Worm (Caenorhabditis elegans) whole organism, young adult: ENCODE results near the gene flh-3.

ENCODE experiments used
- B0336.3 ChIP-seq: fragments of 200-800 bp; sonication (Bioruptor generic); IDR thresholded peaks from 2 replicates; pipeline ENCODE4 v1.3.6; 2022; ENCODE audit warnings: missing genetic modification characterization, missing compliant biosample characterization
- C06A6.2 ChIP-seq: fragments of 200-800 bp; sonication (Bioruptor generic); conservative IDR thresholded peaks from 2 replicates; pipeline ENCODE4 v1.3.6; 2022; ENCODE audit warnings: missing genetic modification characterization, missing compliant biosample characterization
- C17E4.6 ChIP-seq: fragments of 200-800 bp; sonication (Bioruptor generic); IDR thresholded peaks from 2 replicates; pipeline ENCODE4 v1.3.6; 2022; ENCODE audit warnings: missing genetic modification reagents, missing genetic modification characterization, missing compliant biosample characterization
- F33H1.4 ChIP-seq: fragments of 200-800 bp; sonication (Bioruptor generic); IDR thresholded peaks from 2 replicates; pipeline ENCODE4 v1.3.6; 2022; ENCODE audit warnings: missing genetic modification reagents, missing genetic modification characterization, missing compliant biosample characterization
- F37B4.10 ChIP-seq: fragments of 200-800 bp; sonication (Bioruptor generic); IDR thresholded peaks from 2 replicates; pipeline ENCODE4 v1.3.6; 2022; ENCODE audit warnings: missing genetic modification characterization, missing compliant biosample characterization
- F52B5.7 ChIP-seq: sonication (generic microtip); optimal IDR thresholded peaks from 2 replicates; lab custom pipeline; 2016; ENCODE audit warnings: mild to moderate bottlenecking, missing genetic modification characterization, missing compliant biosample characterization
- K11D2.4 ChIP-seq: fragments of 200-800 bp; sonication (Bioruptor generic); IDR thresholded peaks from 2 replicates; pipeline ENCODE4 v1.3.6; 2022; ENCODE audit warnings: missing genetic modification reagents, missing genetic modification characterization, missing compliant biosample characterization
- T07F8.4 ChIP-seq: sonication (generic microtip); optimal IDR thresholded peaks from 2 replicates; lab custom pipeline; 2016; ENCODE audit warnings: mild to moderate bottlenecking, missing genetic modification characterization, moderate library complexity, missing compliant biosample characterization
- Y53F4B.3 ChIP-seq: fragments of 200-800 bp; sonication (Bioruptor generic); IDR thresholded peaks from 2 replicates; pipeline ENCODE4 v1.3.6; 2022; ENCODE audit warnings: missing genetic modification reagents, missing genetic modification characterization, missing compliant biosample characterization
- Y53G8AR.9 ChIP-seq: fragments of 200-800 bp; sonication (Bioruptor generic); conservative IDR thresholded peaks from 2 replicates; pipeline ENCODE4 v1.3.6; 2022; ENCODE audit warnings: missing genetic modification reagents, missing genetic modification characterization, missing compliant biosample characterization
- Y95B8A.8 ChIP-seq: fragments of 200-800 bp; sonication (Bioruptor generic); IDR thresholded peaks from 2 replicates; pipeline ENCODE4 v1.3.6; 2022; ENCODE audit warnings: missing genetic modification reagents, missing genetic modification characterization, missing compliant biosample characterization
- akir-1 ChIP-seq: fragments of 200-800 bp; sonication (Bioruptor generic); optimal IDR thresholded peaks from 2 replicates; lab custom pipeline; 2018; ENCODE audit warnings: mild to moderate bottlenecking, missing genetic modification characterization, moderate library complexity, missing compliant biosample characterization
- ama-1 ChIP-seq, 3 experiments: fragments of 150-350 bp in 1 of 3; sonication (generic microtip) in 2 of 3; optimal IDR thresholded peaks; 2 replicates each; lab custom pipeline; 2014 to 2018; ENCODE audit warnings: missing biosample characterization in 2 of 3, missing genetic modification characterization in 2 of 3, missing genetic modification reagents in 2 of 3
- aptf-2 ChIP-seq: fragments of 200-800 bp; sonication (Bioruptor generic); conservative IDR thresholded peaks from 2 replicates; pipeline ENCODE4 v1.3.6; 2022; ENCODE audit warnings: missing genetic modification reagents, missing genetic modification characterization, missing compliant biosample characterization
- athp-1 ChIP-seq: sonication (generic microtip); optimal IDR thresholded peaks from 2 replicates; lab custom pipeline; 2017; ENCODE audit warnings: mild to moderate bottlenecking, missing genetic modification characterization, missing compliant biosample characterization
- bed-1 ChIP-seq: fragments of 200-800 bp; sonication (Bioruptor generic); IDR thresholded peaks from 2 replicates; pipeline ENCODE4 v1.3.6; 2022; ENCODE audit warnings: missing genetic modification reagents, missing genetic modification characterization, missing compliant biosample characterization
- cebp-1 ChIP-seq, 2 experiments: fragments of 200-800 bp in 1 of 2; sonication (Bioruptor generic) in 1 of 2; sonication (generic microtip) in 1 of 2; IDR thresholded peaks in 1 of 2; optimal IDR thresholded peaks in 1 of 2; 2 replicates each; pipeline versions ENCODE4 v1.3.6 to Lab custom; 2017 to 2022; ENCODE audit warnings: missing compliant biosample characterization in 2 of 2, missing genetic modification characterization in 2 of 2, mild to moderate bottlenecking in 1 of 2, missing genetic modification reagents in 1 of 2, moderate library complexity in 1 of 2
- dpl-1 ChIP-seq: fragments of 150-350 bp; optimal IDR thresholded peaks from 2 replicates; lab custom pipeline; 2014; ENCODE audit warnings: missing biosample characterization, missing genetic modification reagents, missing genetic modification characterization
- efl-1 ChIP-seq: fragments of 150-350 bp; optimal IDR thresholded peaks from 2 replicates; lab custom pipeline; 2014; ENCODE audit warnings: missing biosample characterization, missing genetic modification reagents, missing genetic modification characterization
- ekl-4 ChIP-seq: fragments of 200-800 bp; sonication (Bioruptor generic); IDR thresholded peaks from 2 replicates; pipeline ENCODE4 v1.3.6; 2022; ENCODE audit warnings: missing genetic modification reagents, missing genetic modification characterization, missing compliant biosample characterization
- ets-4 ChIP-seq: fragments of 200-800 bp; sonication (Bioruptor generic); optimal IDR thresholded peaks from 2 replicates; lab custom pipeline; 2018; ENCODE audit warnings: mild to moderate bottlenecking, missing genetic modification characterization, missing compliant biosample characterization
- him-1 ChIP-seq: sonication (generic microtip); optimal IDR thresholded peaks from 2 replicates; lab custom pipeline; 2016; ENCODE audit warnings: missing genotype, missing genetic modification reagents, missing genetic modification characterization, missing compliant biosample characterization
- hmg-20 ChIP-seq: fragments of 200-800 bp; sonication (Bioruptor generic); IDR thresholded peaks from 2 replicates; pipeline ENCODE4 v1.3.6; 2022; ENCODE audit warnings: missing genetic modification reagents, missing genetic modification characterization, missing compliant biosample characterization
- hsf-1 ChIP-seq: fragments of 200-800 bp; sonication (Bioruptor generic); IDR thresholded peaks from 2 replicates; pipeline ENCODE4 v1.3.6; 2022; ENCODE audit warnings: missing genetic modification reagents, missing genetic modification characterization, missing compliant biosample characterization
- let-526 ChIP-seq: fragments of 200-800 bp; sonication (Bioruptor generic); IDR thresholded peaks from 2 replicates; pipeline ENCODE4 v1.3.6; 2022; ENCODE audit warnings: missing genetic modification reagents, missing genetic modification characterization, missing compliant biosample characterization
- let-607 ChIP-seq, 2 experiments: fragments of 200-800 bp in 1 of 2; sonication (Bioruptor generic) in 1 of 2; sonication (generic microtip) in 1 of 2; optimal IDR thresholded peaks; 2 replicates each; lab custom pipeline; 2016 to 2018; ENCODE audit warnings: mild to moderate bottlenecking in 2 of 2, missing compliant biosample characterization in 2 of 2, missing genetic modification characterization in 2 of 2, moderate library complexity in 2 of 2, missing genotype in 1 of 2
- lin-26 ChIP-seq: fragments of 200-800 bp; sonication (Bioruptor generic); IDR thresholded peaks from 2 replicates; pipeline ENCODE4 v1.3.6; 2022; ENCODE audit warnings: missing genetic modification reagents, missing genetic modification characterization, missing compliant biosample characterization
- lin-35 ChIP-seq, 3 experiments: fragments of 150-350 bp in 2 of 3; sonication (generic microtip) in 1 of 3; optimal IDR thresholded peaks; 2 replicates each; lab custom pipeline; 2014 to 2018; ENCODE audit warnings: missing biosample characterization in 3 of 3, missing genetic modification characterization in 3 of 3, missing genetic modification reagents in 3 of 3
- madf-10 ChIP-seq: sonication (generic microtip); optimal IDR thresholded peaks from 2 replicates; lab custom pipeline; 2016; ENCODE audit warnings: mild to moderate bottlenecking, missing genetic modification characterization, missing compliant biosample characterization
- madf-3 ChIP-seq: fragments of 200-800 bp; sonication (Bioruptor generic); IDR thresholded peaks from 2 replicates; pipeline ENCODE4 v1.3.6; 2022; ENCODE audit warnings: missing genetic modification reagents, missing genetic modification characterization, missing compliant biosample characterization
- madf-6 ChIP-seq: fragments of 200-800 bp; sonication (Bioruptor generic); IDR thresholded peaks from 2 replicates; pipeline ENCODE4 v1.3.6; 2022; ENCODE audit warnings: missing genetic modification reagents, missing genetic modification characterization, missing compliant biosample characterization
- madf-8 ChIP-seq: fragments of 200-800 bp; sonication (Bioruptor generic); conservative IDR thresholded peaks from 2 replicates; pipeline ENCODE4 v1.3.6; 2022; ENCODE audit warnings: missing genetic modification reagents, missing genetic modification characterization, missing compliant biosample characterization
- nfyb-1 ChIP-seq: fragments of 200-800 bp; sonication (Bioruptor generic); IDR thresholded peaks from 2 replicates; pipeline ENCODE4 v1.3.6; 2022; ENCODE audit warnings: missing genetic modification reagents, missing genetic modification characterization, missing compliant biosample characterization
- nhr-90 ChIP-seq: sonication (generic microtip); optimal IDR thresholded peaks from 2 replicates; lab custom pipeline; 2016; ENCODE audit warnings: missing genotype, mild to moderate bottlenecking, missing genetic modification characterization, missing compliant biosample characterization
- rec-8 ChIP-seq, 2 experiments: sonication (generic microtip); optimal IDR thresholded peaks; 2 replicates each; lab custom pipeline; 2016; ENCODE audit warnings: mild to moderate bottlenecking in 2 of 2, missing genetic modification characterization in 2 of 2, missing genetic modification reagents in 2 of 2, missing genotype in 2 of 2, missing biosample characterization in 1 of 2, missing compliant biosample characterization in 1 of 2, moderate library complexity in 1 of 2
- sea-2 ChIP-seq: fragments of 200-800 bp; sonication (Bioruptor generic); IDR thresholded peaks from 2 replicates; pipeline ENCODE4 v1.3.6; 2022; ENCODE audit warnings: missing genetic modification characterization, missing compliant biosample characterization
- snpc-1.1 ChIP-seq: sonication (generic microtip); optimal IDR thresholded peaks from 2 replicates; lab custom pipeline; 2017; ENCODE audit warnings: missing genetic modification characterization, mild to moderate bottlenecking, missing compliant biosample characterization, antibody characterized with exemption, moderate library complexity, missing genotype, missing genetic modification reagents; ENCODE audit not compliant: insufficient read depth
- snpc-3.4 ChIP-seq: sonication (generic microtip); optimal IDR thresholded peaks from 2 replicates; lab custom pipeline; 2017; ENCODE audit warnings: missing genetic modification characterization, mild to moderate bottlenecking, missing compliant biosample characterization, antibody characterized with exemption, moderate library complexity, missing genotype, missing genetic modification reagents
- snpc-4 ChIP-seq, 5 experiments: fragments of 150-350 bp in 1 of 5; sonication (generic microtip) in 4 of 5; optimal IDR thresholded peaks; 2 replicates each; lab custom pipeline; 2014 to 2018; ENCODE audit warnings: missing genetic modification characterization in 5 of 5, missing biosample characterization in 3 of 5, antibody characterized with exemption in 2 of 5, mild to moderate bottlenecking in 2 of 5, missing compliant biosample characterization in 2 of 5, missing genotype in 2 of 5, moderate library complexity in 2 of 5, missing genetic modification reagents in 1 of 5
- sptf-2 ChIP-seq: fragments of 200-800 bp; sonication (Bioruptor generic); optimal IDR thresholded peaks from 2 replicates; lab custom pipeline; 2018; ENCODE audit warnings: mild to moderate bottlenecking, missing genetic modification characterization, missing compliant biosample characterization
- xnd-1 ChIP-seq: sonication (generic microtip); optimal IDR thresholded peaks from 2 replicates; lab custom pipeline; 2016; ENCODE audit warnings: missing genotype, missing genetic modification reagents, missing genetic modification characterization, missing compliant biosample characterization
- ztf-18 ChIP-seq: sonication (generic microtip); optimal IDR thresholded peaks from 2 replicates; lab custom pipeline; 2016; ENCODE audit warnings: missing genotype, mild to moderate bottlenecking, missing genetic modification characterization, missing compliant biosample characterization

The flh-3 gene

DNA sequence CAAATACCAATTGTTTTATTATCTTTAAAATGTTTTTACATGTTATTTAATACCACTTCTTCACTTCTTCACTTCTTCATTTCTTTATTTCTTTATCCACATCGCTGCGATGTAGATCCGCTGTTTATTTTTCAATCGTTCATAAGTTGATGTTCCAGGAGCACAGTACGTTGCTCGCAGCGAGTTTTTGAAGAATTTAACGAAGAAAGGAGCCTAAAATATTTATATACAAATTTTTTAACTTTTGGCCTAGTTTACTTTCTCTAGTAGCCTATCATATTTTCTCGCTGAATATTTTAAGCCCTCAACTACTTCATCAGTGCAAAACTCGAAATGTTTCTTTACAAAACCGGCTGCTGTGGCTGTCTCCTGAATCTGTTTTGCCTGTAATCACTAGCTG is 48.3 kb downstream of the flh-3 start (continued):
- TF ChIP-seq sea-2 (GFP tag; lab: Robert Waterston, UW), result no peak
- TF ChIP-seq snpc-4 (GFP tag; optimal IDR thresholded peaks at IDR 0.05; lab: Kevin White, UChicago), result no peak
- peak in 1 of 4 experiments; percentile 10 for TF ChIP-seq snpc-4 (tag; optimal IDR thresholded peaks at IDR 0.05; lab: Kevin White, UChicago)
- TF ChIP-seq madf-8, result no peak
- TF ChIP-seq K11D2.4 (GFP tag; lab: Robert Waterston, UW), result no peak
- no peak for TF ChIP-seq dpl-1 (GFP tag; lab: Kevin White, UChicago)
- TF ChIP-seq xnd-1 (tag; lab: Kevin White, UChicago), result no peak
- TF ChIP-seq F52B5.7 (tag; lab: Kevin White, UChicago), result no peak
- peak; percentile 25 for TF ChIP-seq athp-1
- no peak; the same call in 1 of the 2 replicates for TF ChIP-seq hsf-1 (GFP tag; lab: Robert Waterston, UW)
- TF ChIP-seq Y53F4B.3 (GFP tag; lab: Robert Waterston, UW), result no peak
- no peak for TF ChIP-seq Y95B8A.8
- no peak for TF ChIP-seq efl-1 (GFP tag; lab: Kevin White, UChicago)
- no peak for TF ChIP-seq cebp-1 (GFP tag; IDR thresholded peaks at IDR 0.05; lab: Robert Waterston, UW)
- no peak for TF ChIP-seq cebp-1 (tag; optimal IDR thresholded peaks at IDR 0.05; lab: Kevin White, UChicago)
- no peak for TF ChIP-seq F33H1.4 (GFP tag; lab: Robert Waterston, UW)
- no peak for TF ChIP-seq F37B4.10
- no peak for TF ChIP-seq C17E4.6 (GFP tag; lab: Robert Waterston, UW)
- no peak for TF ChIP-seq ets-4 (GFP tag; lab: Kevin White, UChicago)
- peak; percentile 3 for TF ChIP-seq snpc-3.4 (tag; lab: Kevin White, UChicago)
- TF ChIP-seq, all 124 proteins: peak for 7

ce11 chrIV:9319080-9319479 is 49.2 kb downstream of the flh-3 start, which contains the start of the genes F49C12.11 and nemt-1:
Gene F49C12.11, plus strand, starts transcription at chrIV:9319380.
Gene nemt-1, minus strand, starts transcription at chrIV:9319439.
- TF ChIP-seq nhr-90 (tag; lab: Kevin White, UChicago) (no peak), lin-35 (GFP tag; optimal IDR thresholded peaks at IDR 0.05; lab: Kevin White, UChicago) (peak in 1 of 3 experiments; percentile 22)

ce11 chrIV:9320023-9320422 is 50.1 kb downstream of the flh-3 start:
- TF ChIP-seq ztf-18 (tag; lab: Kevin White, UChicago) (no peak), him-1 (tag; lab: Kevin White, UChicago) (peak; percentile 48), hmg-20 (no peak), ama-1 (optimal IDR thresholded peaks at IDR 0.05; lab: Kevin White, UChicago) (no peak), ama-1 (GFP tag; optimal IDR thresholded peaks at IDR 0.05; lab: Kevin White, UChicago) (peak in 1 of 2 experiments; percentile 42), snpc-1.1 (peak; percentile 64), let-526 (GFP tag; lab: Robert Waterston, UW) (peak; percentile 57; the same call in 1 of the 2 replicates), akir-1 (GFP tag; lab: Kevin White, UChicago) (no peak), rec-8 (tag; optimal IDR thresholded peaks at IDR 0.05; lab: Kevin White, UChicago) (no peak), sptf-2 (GFP tag; lab: Kevin White, UChicago) (no peak), Y53G8AR.9 (GFP tag; lab: Robert Waterston, UW) (0 out of 2 replicates have a peak, but pooled peaks have one; percentile 45), bed-1 (GFP tag; lab: Robert Waterston, UW) (0 out of 2 replicates have a peak, but pooled peaks have one; percentile 37), nhr-90 (tag; lab: Kevin White, UChicago) (no peak), lin-26 (peak; percentile 58; the same call in 1 of the 2 replicates), B0336.3 (GFP tag; lab: Robert Waterston, UW) (peak; percentile 36; the same call in 1 of the 2 replicates), madf-6 (GFP tag; lab: Robert Waterston, UW) (no peak), T07F8.4 (no peak), nfyb-1 (GFP tag; lab: Robert Waterston, UW) (no peak), madf-3 (GFP tag; lab: Robert Waterston, UW) (no peak), C06A6.2 (GFP tag; lab: Robert Waterston, UW) (no peak), cebp-1 (GFP tag; IDR thresholded peaks at IDR 0.05; lab: Robert Waterston, UW) (no peak), cebp-1 (tag; optimal IDR thresholded peaks at IDR 0.05; lab: Kevin White, UChicago) (peak; percentile 14), madf-10 (tag; lab: Kevin White, UChicago) (no peak), ekl-4 (GFP tag; lab: Robert Waterston, UW) (no peak), aptf-2 (GFP tag; lab: Robert Waterston, UW) (no peak), F37B4.10 (no peak), ets-4 (GFP tag; lab: Kevin White, UChicago) (no peak), let-607 (tag; optimal IDR thresholded peaks at IDR 0.05; lab: Kevin White, UChicago) (peak in 1 of 2 experiments; percentile 13)
